Worm (Caenorhabditis elegans) whole organism, young adult: ENCODE results near the gene frk-1.

Experiments
- ama-1 ChIP-seq, 3 experiments: fragments of 150-350 bp in 1 of 3; sonication (generic microtip) in 2 of 3; optimal IDR thresholded peaks; 2 replicates each; lab custom pipeline; 2014 to 2018; ENCODE audit warnings: missing biosample characterization in 2 of 3, missing genetic modification characterization in 2 of 3, missing genetic modification reagents in 2 of 3
- cebp-1 ChIP-seq, 2 experiments: fragments of 200-800 bp in 1 of 2; sonication (Bioruptor generic) in 1 of 2; sonication (generic microtip) in 1 of 2; IDR thresholded peaks in 1 of 2; optimal IDR thresholded peaks in 1 of 2; 2 replicates each; pipeline versions ENCODE4 v1.3.6 to Lab custom; 2017 to 2022; ENCODE audit warnings: missing compliant biosample characterization in 2 of 2, missing genetic modification characterization in 2 of 2, mild to moderate bottlenecking in 1 of 2, missing genetic modification reagents in 1 of 2, moderate library complexity in 1 of 2
- gei-17 ChIP-seq: fragments of 200-800 bp; sonication (Bioruptor generic); optimal IDR thresholded peaks from 2 replicates; lab custom pipeline; 2018; ENCODE audit warnings: mild to moderate bottlenecking, missing genetic modification characterization, missing compliant biosample characterization
- hsf-1 ChIP-seq: fragments of 200-800 bp; sonication (Bioruptor generic); IDR thresholded peaks from 2 replicates; pipeline ENCODE4 v1.3.6; 2022; ENCODE audit warnings: missing genetic modification reagents, missing genetic modification characterization, missing compliant biosample characterization
- unc-130 ChIP-seq: sonication (generic microtip); optimal IDR thresholded peaks from 2 replicates; lab custom pipeline; 2016; ENCODE audit warnings: missing genetic modification reagents, missing genetic modification characterization, missing compliant biosample characterization
- unc-62 ChIP-seq: fragments of 150-350 bp; optimal IDR thresholded peaks from 2 replicates; lab custom pipeline; 2014; ENCODE audit warnings: missing biosample characterization, missing genetic modification reagents, missing genetic modification characterization

ce11 chrIV:10053550-10053949 lies 10.6 kb downstream of the frk-1 start, which contains the start of gene srv-12:
- TF ChIP-seq gei-17 (GFP tag; lab: Kevin White, UChicago) (no peak), unc-62 (GFP tag; lab: Kevin White, UChicago) (no peak), cebp-1 (GFP tag; IDR thresholded peaks at IDR 0.05; lab: Robert Waterston, UW) (no peak), cebp-1 (tag; optimal IDR thresholded peaks at IDR 0.05; lab: Kevin White, UChicago) (no peak), ama-1 (optimal IDR thresholded peaks at IDR 0.05; lab: Kevin White, UChicago) (no peak), ama-1 (GFP tag; optimal IDR thresholded peaks at IDR 0.05; lab: Kevin White, UChicago) (no peak), unc-130 (GFP tag; lab: Kevin White, UChicago) (no peak), hsf-1 (GFP tag; lab: Robert Waterston, UW) (no peak)
